Fruit fly (Drosophila melanogaster): ENCODE measurements around the gene CG11504.

The CG11504 gene

DNA sequence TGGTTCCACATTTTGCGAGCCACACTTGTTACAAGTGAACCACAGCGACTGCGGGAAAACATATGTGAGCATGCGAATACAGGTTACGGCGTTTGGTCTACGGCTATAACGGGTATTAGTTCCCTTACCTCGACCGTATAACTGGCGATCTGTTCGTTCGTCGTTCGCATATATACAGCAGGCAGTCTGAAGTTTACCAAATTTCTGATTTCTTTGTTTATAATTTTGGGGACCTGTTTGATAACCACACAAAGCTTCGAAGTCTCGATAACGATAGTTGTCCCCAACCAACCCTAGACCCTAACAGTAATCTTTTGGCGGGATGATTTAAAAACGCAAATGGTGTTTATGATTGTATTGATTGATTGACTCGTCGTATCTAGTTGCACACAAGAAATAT is 4.6 kb upstream of the CG11504 start, which contains the start of gene Acph-1:
Acph-1 (minus strand) TSS at position 278 of the 400 bp plus-strand sequence.
- TF ChIP-seq HLHmδ (GFP tag; optimal IDR thresholded peaks at IDR 0.05) (no peak), Jarid2 (GFP tag; optimal IDR thresholded peaks at IDR 0.05) (no peak), HLH4C (GFP tag; IDR thresholded peaks at IDR 0.05; ENCODE audit: partially characterized antibody) (peak; percentile 45; the same call in 1 of the 3 replicates), CG12391 (tag; optimal IDR thresholded peaks at IDR 0.05) (no peak), Dref (GFP tag; IDR thresholded peaks at IDR 0.05) (peak; percentile 69), Hr78 (GFP tag; optimal IDR thresholded peaks at IDR 0.05) (no peak), CG1602 (GFP tag; optimal IDR thresholded peaks at IDR 0.05) (no peak), crp (GFP tag; optimal IDR thresholded peaks at IDR 0.05) (peak in 1 of 2 experiments; percentile 21), da (GFP tag; optimal IDR thresholded peaks at IDR 0.05) (no peak), gcm (GFP tag; optimal IDR thresholded peaks at IDR 0.05) (no peak), Dad (GFP tag; optimal IDR thresholded peaks at IDR 0.05) (no peak), CG10462 (GFP tag; optimal IDR thresholded peaks at IDR 0.05) (no peak), esg (GFP tag; conservative IDR thresholded peaks at IDR 0.05) (no peak), gt (GFP tag; IDR thresholded peaks at IDR 0.05) (no peak), lov (optimal IDR thresholded peaks at IDR 0.05) (no peak), lov (GFP tag; IDR thresholded peaks at IDR 0.05) (no peak), so (GFP tag; IDR thresholded peaks at IDR 0.05) (no peak), ase (GFP tag; IDR thresholded peaks at IDR 0.05) (no peak), Ets97D (GFP tag; optimal IDR thresholded peaks at IDR 0.05) (no peak), dysf (GFP tag; IDR thresholded peaks at IDR 0.05) (no peak), CG32767 (GFP tag; IDR thresholded peaks at IDR 0.05) (no peak), Deaf1 (tag; optimal IDR thresholded peaks at IDR 0.05) (no peak), jing (GFP tag; optimal IDR thresholded peaks at IDR 0.05) (no peak), tx (GFP tag; optimal IDR thresholded peaks at IDR 0.05) (no peak), MBD-R2 (GFP tag; IDR thresholded peaks at IDR 0.05) (peak; percentile 41), CG13424 (tag; optimal IDR thresholded peaks at IDR 0.05) (no peak), CG14441 (GFP tag; IDR thresholded peaks at IDR 0.05) (no peak), Scr (GFP tag; IDR thresholded peaks at IDR 0.05; ENCODE audit: partially characterized antibody) (no peak), Lpt (GFP tag; optimal IDR thresholded peaks at IDR 0.05) (no peak), nerfin-1 (tag; optimal IDR thresholded peaks at IDR 0.05) (no peak), YL-1 (GFP tag; optimal IDR thresholded peaks at IDR 0.05) (peak; percentile 18), mirr (GFP tag; optimal IDR thresholded peaks at IDR 0.05) (no peak), CG8089 (GFP tag; optimal IDR thresholded peaks at IDR 0.05) (no peak), CG10654 (GFP tag; optimal IDR thresholded peaks at IDR 0.05) (no peak), CG17359 (tag; optimal IDR thresholded peaks at IDR 0.05) (no peak), Max (GFP tag; optimal IDR thresholded peaks at IDR 0.05) (no peak), NC2α (GFP tag; optimal IDR thresholded peaks at IDR 0.05) (no peak), CG8765 (GFP tag; IDR thresholded peaks at IDR 0.05) (no peak), tap (tag; optimal IDR thresholded peaks at IDR 0.05) (no peak), CG11247 (GFP tag; IDR thresholded peaks at IDR 0.05) (no peak), CG12219 (GFP tag; optimal IDR thresholded peaks at IDR 0.05) (no peak), kni (GFP tag; optimal IDR thresholded peaks at IDR 0.05) (no peak), pzg (GFP tag; optimal IDR thresholded peaks at IDR 0.05) (peak; percentile 40), CG2889 (GFP tag; IDR thresholded peaks at IDR 0.05) (no peak), CG14710 (tag; optimal IDR thresholded peaks at IDR 0.05) (no peak), pnt (GFP tag; optimal IDR thresholded peaks at IDR 0.05) (no peak), CG7271 (tag; optimal IDR thresholded peaks at IDR 0.05) (no peak), CG13894 (tag; optimal IDR thresholded peaks at IDR 0.05) (peak; percentile 55), vvl (GFP tag; IDR thresholded peaks at IDR 0.05) (no peak), gcm2 (GFP tag; optimal IDR thresholded peaks at IDR 0.05) (no peak), CG10267 (tag; optimal IDR thresholded peaks at IDR 0.05) (no peak), CG33557 (GFP tag; optimal IDR thresholded peaks at IDR 0.05) (no peak)
